Worm (Caenorhabditis elegans) whole organism, L3 larva: ENCODE results near the gene gst-1.

ENCODE experiments used
- ceh-28 ChIP-seq: fragments of 150-350 bp; optimal IDR thresholded peaks from 2 replicates; lab custom pipeline; 2014; ENCODE audit warnings: missing biosample characterization, missing genetic modification reagents, missing genetic modification characterization
- fkh-10 ChIP-seq: sonication (generic microtip); optimal IDR thresholded peaks from 2 replicates; lab custom pipeline; 2017; ENCODE audit warnings: missing biosample characterization, missing genetic modification reagents, missing genetic modification characterization

ce11 chrIII:9012309-9012708, 46.8 kb upstream of the gst-1 start, which contains the start of gene F59B2.9:
- TF ChIP-seq ceh-28 (tag; lab: Kevin White, UChicago) (no peak), fkh-10 (GFP tag; lab: Kevin White, UChicago) (no peak)
